Worm (Caenorhabditis elegans) whole organism, early embryonic: Measurements from ENCODE around the gene Y40A1A.3.

Experiments used
- aly-1 ChIP-seq: sonication (generic microtip); optimal IDR thresholded peaks from 2 replicates; lab custom pipeline; 2016; ENCODE audit warnings: missing genetic modification characterization, missing compliant biosample characterization
- ama-1 ChIP-seq: fragments of 150-350 bp; optimal IDR thresholded peaks from 2 replicates; lab custom pipeline; 2014
- ceh-13 ChIP-seq: fragments of 200-800 bp; sonication (Bioruptor generic); optimal IDR thresholded peaks from 2 replicates; lab custom pipeline; 2018; ENCODE audit warnings: mild to moderate bottlenecking, missing genetic modification characterization, missing compliant biosample characterization
- ets-7 ChIP-seq: sonication (generic microtip); optimal IDR thresholded peaks from 2 replicates; lab custom pipeline; 2016; ENCODE audit warnings: missing genotype, missing genetic modification characterization, missing compliant biosample characterization
- flt-1 ChIP-seq: fragments of 200-800 bp; sonication (Bioruptor generic); IDR thresholded peaks from 2 replicates; pipeline ENCODE4 v1.3.6; 2022; ENCODE audit warnings: missing genetic modification characterization, missing compliant biosample characterization
- hmbx-1 ChIP-seq: sonication (generic microtip); optimal IDR thresholded peaks from 2 replicates; lab custom pipeline; 2016; ENCODE audit warnings: mild to moderate bottlenecking, missing genetic modification characterization, missing compliant biosample characterization
- pes-1 ChIP-seq: fragments of 200-800 bp; sonication (Bioruptor generic); IDR thresholded peaks from 2 replicates; pipeline ENCODE4 v1.3.6; 2022; ENCODE audit warnings: missing genetic modification reagents, missing genetic modification characterization, missing compliant biosample characterization
- tbx-11 ChIP-seq: fragments of 200-800 bp; sonication (Bioruptor generic); IDR thresholded peaks from 2 replicates; pipeline ENCODE4 v1.3.6; 2022; ENCODE audit warnings: missing genetic modification characterization, missing compliant biosample characterization
- tbx-37 ChIP-seq: fragments of 200-800 bp; sonication (Bioruptor generic); conservative IDR thresholded peaks from 2 replicates; pipeline ENCODE4 v1.3.6; 2022; ENCODE audit warnings: missing genetic modification reagents, missing genetic modification characterization, missing compliant biosample characterization

- TF ChIP-seq ama-1 (lab: Kevin White, UChicago), result no peak
- TF ChIP-seq ceh-13 (GFP tag; lab: Kevin White, UChicago), result no peak
- no peak for TF ChIP-seq ets-7 (tag; lab: Kevin White, UChicago)
- no peak for TF ChIP-seq flt-1 (GFP tag; lab: Robert Waterston, UW)
- no peak for TF ChIP-seq tbx-37 (GFP tag; lab: Robert Waterston, UW)
- TF ChIP-seq aly-1 (tag; lab: Kevin White, UChicago), result no peak
- TF ChIP-seq hmbx-1 (tag; lab: Kevin White, UChicago), result no peak
- no peak for TF ChIP-seq tbx-11 (GFP tag; lab: Robert Waterston, UW)
- no peak for TF ChIP-seq pes-1
Observed at ce11 chrX:1971647-1972046, 26.2 kb downstream of the Y40A1A.3 start.
